Fruit fly (Drosophila melanogaster) whole organism, embryonic: ENCODE data around the gene CG14442.

Experiments
- CG10431 ChIP-seq: fragments of 200-800 bp; sonication (Bioruptor generic); optimal IDR thresholded peaks from 3 replicates; lab custom pipeline; 2018; ENCODE audit warnings: missing biosample characterization, mild to moderate bottlenecking, missing genetic modification characterization
- CG10565 ChIP-seq: fragments of 200-800 bp; sonication (Bioruptor generic); optimal IDR thresholded peaks from 3 replicates; lab custom pipeline; 2016; ENCODE audit warnings: missing biosample characterization, mild to moderate bottlenecking, missing genetic modification characterization
- CG12155 ChIP-seq: fragments of 200-800 bp; sonication (Bioruptor generic); optimal IDR thresholded peaks from 3 replicates; lab custom pipeline; 2016; ENCODE audit warnings: missing biosample characterization, missing genetic modification characterization
- CG12236 ChIP-seq: fragments of 200-800 bp; sonication (Bioruptor generic); optimal IDR thresholded peaks from 2 replicates; lab custom pipeline; 2016; ENCODE audit warnings: missing biosample characterization, missing genetic modification characterization
- CG12299 ChIP-seq: fragments of 200-800 bp; sonication (Bioruptor generic); optimal IDR thresholded peaks from 2 replicates; lab custom pipeline; 2018; ENCODE audit warnings: missing biosample characterization, mild to moderate bottlenecking, missing genetic modification characterization
- CG13424 ChIP-seq: fragments of 200-800 bp; sonication (Bioruptor generic); optimal IDR thresholded peaks from 2 replicates; lab custom pipeline; 2019; ENCODE audit warnings: missing biosample characterization, mild to moderate bottlenecking, missing genetic modification characterization, moderate library complexity
- CG13775 ChIP-seq: fragments of 200-800 bp; sonication (Bioruptor generic); optimal IDR thresholded peaks from 3 replicates; lab custom pipeline; 2017; ENCODE audit warnings: missing biosample characterization, mild to moderate bottlenecking, missing genetic modification characterization
- CG15011 ChIP-seq: fragments of 200-800 bp; sonication (Bioruptor generic); optimal IDR thresholded peaks from 3 replicates; lab custom pipeline; 2018; ENCODE audit warnings: missing biosample characterization, mild to moderate bottlenecking, missing genetic modification characterization
- CG15479 ChIP-seq: fragments of 200-800 bp; sonication (Bioruptor generic); optimal IDR thresholded peaks from 3 replicates; lab custom pipeline; 2019; ENCODE audit warnings: missing biosample characterization, mild to moderate bottlenecking, missing genetic modification characterization, moderate library complexity
- CG16779 ChIP-seq: fragments of 200-800 bp; sonication (Bioruptor generic); IDR thresholded peaks from 2 replicates; pipeline ENCODE4 v1.3.6; 2022; ENCODE audit warnings: missing biosample characterization, missing genetic modification characterization
- CG16863 ChIP-seq: fragments of 200-800 bp; sonication (Bioruptor generic); optimal IDR thresholded peaks from 3 replicates; lab custom pipeline; 2016; ENCODE audit warnings: missing biosample characterization, missing genetic modification characterization
- CG32767 ChIP-seq: fragments of 200-800 bp; sonication (Bioruptor generic); IDR thresholded peaks from 2 replicates; pipeline ENCODE4 v1.3.6; 2022; ENCODE audit warnings: missing biosample characterization, missing genetic modification characterization
- CG42726 ChIP-seq: fragments of 200-800 bp; sonication (Bioruptor generic); IDR thresholded peaks from 2 replicates; pipeline ENCODE4 v1.3.6; 2022; ENCODE audit warnings: missing biosample characterization, missing genetic modification characterization; ENCODE audit not compliant: partially characterized antibody
- CG5245 ChIP-seq: fragments of 200-800 bp; sonication (Bioruptor generic); optimal IDR thresholded peaks from 3 replicates; lab custom pipeline; 2016; ENCODE audit warnings: missing biosample characterization, missing genetic modification characterization
- CG9215 ChIP-seq: fragments of 200-800 bp; sonication (Bioruptor generic); IDR thresholded peaks from 2 replicates; pipeline ENCODE4 v1.3.6; 2022; ENCODE audit warnings: missing biosample characterization, missing genetic modification characterization
- CHES-1-like ChIP-seq: fragments of 200-800 bp; sonication (Bioruptor generic); optimal IDR thresholded peaks from 2 replicates; lab custom pipeline; 2016; ENCODE audit warnings: missing biosample characterization, missing genetic modification characterization
- CTCF ChIP-seq: fragments of 200-800 bp; sonication (Bioruptor generic); optimal IDR thresholded peaks from 2 replicates; lab custom pipeline; 2017; ENCODE audit warnings: missing biosample characterization, mild to moderate bottlenecking, missing genetic modification characterization, moderate library complexity
- Deaf1 ChIP-seq: fragments of 200-800 bp; optimal IDR thresholded peaks from 3 replicates; lab custom pipeline; 2019; ENCODE audit warnings: missing biosample characterization, mild to moderate bottlenecking, missing genetic modification characterization, moderate library complexity
- E2f2 ChIP-seq: fragments of 200-800 bp; sonication (Bioruptor generic); IDR thresholded peaks from 2 replicates; pipeline ENCODE4 v1.3.6; 2022; ENCODE audit warnings: missing biosample characterization, missing genetic modification characterization
- Elba2 ChIP-seq: fragments of 200-800 bp; sonication (Bioruptor generic); optimal IDR thresholded peaks from 3 replicates; lab custom pipeline; 2016; ENCODE audit warnings: missing biosample characterization, missing genetic modification characterization
- Ets97D ChIP-seq: fragments of 200-800 bp; sonication (Bioruptor generic); optimal IDR thresholded peaks from 3 replicates; lab custom pipeline; 2016; ENCODE audit warnings: missing biosample characterization, missing genetic modification characterization
- H2.0 ChIP-seq: fragments of 200-800 bp; sonication (Bioruptor generic); IDR thresholded peaks from 2 replicates; pipeline ENCODE4 v1.3.6; 2022; ENCODE audit warnings: missing biosample characterization, missing genetic modification characterization
- Hey ChIP-seq: fragments of 200-800 bp; sonication (Bioruptor generic); optimal IDR thresholded peaks from 3 replicates; lab custom pipeline; 2018; ENCODE audit warnings: missing biosample characterization, mild to moderate bottlenecking, missing genetic modification characterization
- Hr78 ChIP-seq, 2 experiments: fragments of 200-800 bp in 1 of 2; fragments of >200 bp in 1 of 2; sonication (Bioruptor generic) in 1 of 2; optimal IDR thresholded peaks; 2 replicates each; lab custom pipeline; 2017 to 2019; ENCODE audit warnings: missing biosample characterization in 2 of 2, missing genetic modification characterization in 2 of 2, mild to moderate bottlenecking in 1 of 2, moderate library complexity in 1 of 2
- Jarid2 ChIP-seq: fragments of 200-800 bp; sonication (Bioruptor generic); optimal IDR thresholded peaks from 3 replicates; lab custom pipeline; 2017; ENCODE audit warnings: mild to moderate bottlenecking, missing biosample characterization, missing genetic modification reagents, missing genetic modification characterization
- Lim3 ChIP-seq: fragments of 200-800 bp; sonication (Bioruptor generic); IDR thresholded peaks from 2 replicates; pipeline ENCODE4 v1.3.6; 2022; ENCODE audit warnings: missing biosample characterization, missing genetic modification characterization
- Side ChIP-seq: fragments of 200-800 bp; sonication (Bioruptor generic); optimal IDR thresholded peaks from 2 replicates; lab custom pipeline; 2016; ENCODE audit warnings: missing biosample characterization, missing genetic modification characterization
- Sox100B ChIP-seq: fragments of 200-800 bp; sonication (Bioruptor generic); optimal IDR thresholded peaks from 3 replicates; lab custom pipeline; 2018; ENCODE audit warnings: missing biosample characterization, mild to moderate bottlenecking, missing genetic modification characterization
- Spps ChIP-seq: fragments of 200-800 bp; sonication (Bioruptor generic); optimal IDR thresholded peaks from 2 replicates; lab custom pipeline; 2018; ENCODE audit warnings: missing biosample characterization, mild to moderate bottlenecking, missing genetic modification characterization
- Trl ChIP-seq, 3 experiments: fragments of >200 bp in 2 of 3; fragments of 200-800 bp in 1 of 3; sonication (Bioruptor generic) in 1 of 3; optimal IDR thresholded peaks; 2 replicates in 1 of 3; 3 replicates in 2 of 3; lab custom pipeline; 2016 to 2017; ENCODE audit warnings: missing biosample characterization in 1 of 3, missing genetic modification characterization in 1 of 3
- az2 ChIP-seq: fragments of 200-800 bp; sonication (Bioruptor generic); optimal IDR thresholded peaks from 3 replicates; lab custom pipeline; 2016; ENCODE audit warnings: missing biosample characterization, missing genetic modification characterization
- bcd ChIP-seq: fragments of 200-800 bp; sonication (Bioruptor generic); optimal IDR thresholded peaks from 2 replicates; lab custom pipeline; 2017; ENCODE audit warnings: missing biosample characterization, mild to moderate bottlenecking, missing genetic modification characterization
- br ChIP-seq: fragments of >200 bp; optimal IDR thresholded peaks from 2 replicates; lab custom pipeline; 2017
- corto ChIP-seq: fragments of 200-800 bp; sonication (Bioruptor generic); optimal IDR thresholded peaks from 2 replicates; lab custom pipeline; 2016; ENCODE audit warnings: missing biosample characterization, mild to moderate bottlenecking, missing genetic modification characterization, moderate library complexity
- dysf ChIP-seq: fragments of 200-800 bp; sonication (Bioruptor generic); IDR thresholded peaks from 3 replicates; pipeline ENCODE4 v1.3.6; 2022; ENCODE audit warnings: missing biosample characterization, missing genetic modification characterization
- gem ChIP-seq: fragments of 200-800 bp; sonication (Bioruptor generic); optimal IDR thresholded peaks from 2 replicates; lab custom pipeline; 2019; ENCODE audit warnings: missing biosample characterization, mild to moderate bottlenecking, missing genetic modification characterization, moderate library complexity
- gsb-n ChIP-seq: fragments of 200-800 bp; sonication (Bioruptor generic); optimal IDR thresholded peaks from 3 replicates; lab custom pipeline; 2018; ENCODE audit warnings: missing biosample characterization, mild to moderate bottlenecking, missing genetic modification characterization
- hkb ChIP-seq, 2 experiments: fragments of 200-800 bp in 1 of 2; fragments of >200 bp in 1 of 2; sonication (Bioruptor generic) in 1 of 2; IDR thresholded peaks in 1 of 2; optimal IDR thresholded peaks in 1 of 2; 2 replicates each; pipeline versions ENCODE4 v1.3.6 to Lab custom; 2017 to 2022; ENCODE audit warnings: missing biosample characterization in 1 of 2, missing genetic modification characterization in 1 of 2
- inv ChIP-seq: fragments of 200-800 bp; sonication (Bioruptor generic); IDR thresholded peaks from 2 replicates; pipeline ENCODE4 v1.3.6; 2022; ENCODE audit warnings: missing biosample characterization, missing genetic modification characterization; ENCODE audit not compliant: partially characterized antibody
- ken ChIP-seq: fragments of 200-800 bp; sonication (Bioruptor generic); IDR thresholded peaks from 3 replicates; pipeline ENCODE4 v1.3.6; 2022; ENCODE audit warnings: missing biosample characterization, missing genetic modification characterization
- org-1 ChIP-seq: fragments of 200-800 bp; sonication (Bioruptor generic); optimal IDR thresholded peaks from 2 replicates; lab custom pipeline; 2017; ENCODE audit warnings: missing biosample characterization, missing genetic modification characterization
- pfk ChIP-seq: fragments of 200-800 bp; sonication (Bioruptor generic); optimal IDR thresholded peaks from 2 replicates; lab custom pipeline; 2018; ENCODE audit warnings: missing biosample characterization, mild to moderate bottlenecking, missing genetic modification characterization, moderate library complexity
- prd ChIP-seq, 3 experiments: fragments of >200 bp in 2 of 3; fragments of 200-800 bp in 1 of 3; sonication (Bioruptor generic) in 1 of 3; optimal IDR thresholded peaks in 2 of 3; IDR thresholded peaks in 1 of 3; 2 replicates in 2 of 3; 3 replicates in 1 of 3; pipeline versions ENCODE4 v1.3.6 to Lab custom; 2017 to 2022; ENCODE audit warnings: missing biosample characterization in 1 of 3, missing genetic modification characterization in 1 of 3
- sc ChIP-seq, 3 experiments: fragments of >200 bp in 2 of 3; fragments of 200-800 bp in 1 of 3; sonication (Bioruptor generic) in 1 of 3; optimal IDR thresholded peaks; 2 replicates in 2 of 3; 3 replicates in 1 of 3; lab custom pipeline; 2017; ENCODE audit warnings: mild to moderate bottlenecking in 1 of 3, missing biosample characterization in 1 of 3, missing genetic modification characterization in 1 of 3, missing genetic modification reagents in 1 of 3
- sens ChIP-seq: fragments of 200-800 bp; sonication (Bioruptor generic); peaks from one replicate; lab custom pipeline; 2016; ENCODE audit warnings: missing biosample characterization, missing genetic modification characterization
- sens-2 ChIP-seq: fragments of 200-800 bp; sonication (Bioruptor generic); IDR thresholded peaks from 2 replicates; pipeline ENCODE4 v1.3.6; 2022; ENCODE audit warnings: missing biosample characterization, missing genetic modification characterization
- slou ChIP-seq: fragments of 200-800 bp; sonication (Bioruptor generic); optimal IDR thresholded peaks from 3 replicates; lab custom pipeline; 2016; ENCODE audit warnings: missing biosample characterization, missing genetic modification characterization
- trem ChIP-seq: fragments of 200-800 bp; optimal IDR thresholded peaks from 3 replicates; lab custom pipeline; 2019; ENCODE audit warnings: missing biosample characterization, mild to moderate bottlenecking, missing genetic modification characterization, moderate library complexity
- twi ChIP-seq: fragments of 200-800 bp; optimal IDR thresholded peaks from 2 replicates; lab custom pipeline; 2019; ENCODE audit warnings: missing biosample characterization, mild to moderate bottlenecking, missing genetic modification characterization, moderate library complexity

The CG14442 gene

dm6 chrX:6696467-6696866, 1.7 kb upstream of the CG14442 start (continued):
- TF ChIP-seq CG10431, result peak; percentile 48
- TF ChIP-seq CG42726 (GFP tag; lab: Robert Waterston, UW), result no peak
- peak; percentile 13 for TF ChIP-seq CTCF
- TF ChIP-seq Sox100B (GFP tag; lab: Kevin White, UChicago), result peak; percentile 63
- TF ChIP-seq corto, result no peak
- no peak for TF ChIP-seq Lim3 (GFP tag; lab: Robert Waterston, UW)
- TF ChIP-seq CG10565 (GFP tag; lab: Kevin White, UChicago), result no peak
- TF ChIP-seq Hr78 (GFP tag; optimal IDR thresholded peaks at IDR 0.05; lab: Kevin White, UChicago), result peak in 1 of 2 experiments; percentile 8
- TF ChIP-seq Elba2 (GFP tag; lab: Kevin White, UChicago), result no peak
- TF ChIP-seq E2f2, result peak; percentile 56; the same call in 1 of the 2 replicates
- peak; percentile 27 for TF ChIP-seq Deaf1 (tag; lab: Kevin White, UChicago)
- TF ChIP-seq CG32767 (GFP tag; lab: Robert Waterston, UW), result 0 out of 2 replicates have a peak, but pooled peaks have one; percentile 18
- no peak for TF ChIP-seq hkb (optimal IDR thresholded peaks at IDR 0.05; lab: Kevin White, UChicago)
- TF ChIP-seq hkb (GFP tag; IDR thresholded peaks at IDR 0.05; lab: Robert Waterston, UW), result peak; percentile 86
- peak; percentile 10 for TF ChIP-seq Ets97D (GFP tag; lab: Kevin White, UChicago)
- TF ChIP-seq gem (tag; lab: Kevin White, UChicago), result peak; percentile 79
- TF ChIP-seq az2 (GFP tag; lab: Kevin White, UChicago), result peak; percentile 55
- TF ChIP-seq Side (GFP tag; lab: Kevin White, UChicago), result peak; percentile 58
- 0 out of 2 replicates have a peak, but pooled peaks have one; percentile 26 for TF ChIP-seq H2.0 (GFP tag; lab: Robert Waterston, UW)
- peak; percentile 20 for TF ChIP-seq CG15011 (GFP tag; lab: Kevin White, UChicago)
- no peak for TF ChIP-seq Jarid2 (GFP tag; lab: Kevin White, UChicago)
- no peak for TF ChIP-seq Trl (optimal IDR thresholded peaks at IDR 0.05; lab: Kevin White, UChicago)
- TF ChIP-seq Trl (GFP tag; optimal IDR thresholded peaks at IDR 0.05; lab: Kevin White, UChicago), result peak; percentile 28
- TF ChIP-seq dysf (GFP tag; lab: Robert Waterston, UW), result peak; percentile 75
- peak; percentile 88 for TF ChIP-seq sens (GFP tag; lab: Kevin White, UChicago)
- peak; percentile 66 for TF ChIP-seq CG12299 (tag; lab: Kevin White, UChicago)
- TF ChIP-seq CG13424 (tag; lab: Kevin White, UChicago), result peak; percentile 80
- peak; percentile 32 for TF ChIP-seq CHES-1-like
- no peak for TF ChIP-seq Hey (tag; lab: Kevin White, UChicago)
- peak; percentile 65 for TF ChIP-seq bcd (GFP tag; lab: Kevin White, UChicago)
- TF ChIP-seq CG12236 (GFP tag; lab: Kevin White, UChicago), result no peak
- peak; percentile 5 for TF ChIP-seq slou (GFP tag; lab: Kevin White, UChicago)
- TF ChIP-seq trem (tag; lab: Kevin White, UChicago), result peak; percentile 12
- no peak for TF ChIP-seq prd (optimal IDR thresholded peaks at IDR 0.05; lab: Kevin White, UChicago)
- TF ChIP-seq prd (GFP tag; IDR thresholded peaks at IDR 0.05; lab: Robert Waterston, UW), result peak; percentile 63
- TF ChIP-seq CG12155 (GFP tag; lab: Kevin White, UChicago), result peak; percentile 52
- no peak for TF ChIP-seq br (lab: Kevin White, UChicago)
- TF ChIP-seq CG15479 (GFP tag; lab: Kevin White, UChicago), result no peak
- TF ChIP-seq inv (GFP tag; lab: Robert Waterston, UW), result no peak
- peak; percentile 22 for TF ChIP-seq Spps (tag; lab: Kevin White, UChicago)
- peak; percentile 62 for TF ChIP-seq CG16863 (GFP tag; lab: Kevin White, UChicago)
- TF ChIP-seq pfk (GFP tag; lab: Kevin White, UChicago), result peak; percentile 17
- peak; percentile 70 for TF ChIP-seq ken
- peak; percentile 69 for TF ChIP-seq CG13775
- peak; percentile 53 for TF ChIP-seq CG9215 (GFP tag; lab: Robert Waterston, UW)
- no peak for TF ChIP-seq sc (optimal IDR thresholded peaks at IDR 0.05; lab: Kevin White, UChicago)
- TF ChIP-seq sc (GFP tag; optimal IDR thresholded peaks at IDR 0.05; lab: Kevin White, UChicago), result no peak
- peak; percentile 68 for TF ChIP-seq org-1 (GFP tag; lab: Kevin White, UChicago)
- TF ChIP-seq twi (tag; lab: Kevin White, UChicago), result peak; percentile 13
- 0 out of 2 replicates have a peak, but pooled peaks have one; percentile 17 for TF ChIP-seq CG16779
- peak; percentile 13 for TF ChIP-seq gsb-n (tag; lab: Kevin White, UChicago)
- peak; percentile 75 for TF ChIP-seq sens-2 (GFP tag; lab: Robert Waterston, UW)
- no peak for TF ChIP-seq CG5245 (GFP tag; lab: Kevin White, UChicago)
